Worm (Caenorhabditis elegans): ENCODE measurements around the gene C25F9.8.

DNA sequence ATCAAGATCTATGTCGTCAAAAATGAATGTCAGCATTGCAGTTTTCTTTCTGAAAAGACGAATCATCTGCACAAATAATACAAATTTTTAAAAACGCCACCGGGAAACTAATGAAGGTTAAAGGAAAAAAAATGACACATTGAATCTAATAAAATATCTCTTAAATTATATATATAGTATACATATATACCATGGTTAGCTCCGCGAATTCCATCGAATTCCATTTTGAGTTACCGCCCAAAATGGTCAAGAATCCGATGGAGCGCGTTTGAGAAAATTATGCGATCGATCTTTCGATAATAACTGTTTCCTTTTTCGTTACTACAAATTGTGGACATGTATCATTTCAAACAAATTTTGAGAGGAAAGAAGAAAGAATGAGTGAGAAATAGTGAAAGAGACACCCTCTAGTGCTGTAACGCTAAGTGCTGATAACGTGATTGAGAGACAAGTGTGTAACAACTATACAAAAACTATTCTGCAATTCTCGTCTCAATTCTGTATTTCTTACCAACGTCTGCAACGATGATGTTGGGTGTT, 10.5 kb downstream of the C25F9.8 start, which contains the start of the genes C25F9.6 and C25F9.10:
- TF ChIP-seq mab-5 (tag; optimal IDR thresholded peaks at IDR 0.05) (no peak), zip-8 (tag; optimal IDR thresholded peaks at IDR 0.05) (no peak), nhr-76 (tag; optimal IDR thresholded peaks at IDR 0.05) (no peak), ztf-11 (tag; optimal IDR thresholded peaks at IDR 0.05) (no peak), elt-1 (tag; optimal IDR thresholded peaks at IDR 0.05; ENCODE audit: borderline replicate concordance, insufficient read depth) (no peak), unc-62 (GFP tag; optimal IDR thresholded peaks at IDR 0.05) (no peak), bed-3 (GFP tag; optimal IDR thresholded peaks at IDR 0.05) (no peak), nhr-237 (tag; optimal IDR thresholded peaks at IDR 0.05) (no peak)

Measured in whole organism, mixed stage, embryonic.